Fruit fly (Drosophila melanogaster) whole organism, embryonic: ENCODE measurements around the gene Dmtn.
A peak's percentile ranks its signal among the peaks of the same experiment; 100 is the strongest.

Source experiments
- Asciz ChIP-seq: fragments of 200-800 bp; sonication (Bioruptor generic); optimal IDR thresholded peaks from 2 replicates; lab custom pipeline; 2017; ENCODE audit warnings: missing biosample characterization, mild to moderate bottlenecking, missing genetic modification characterization, missing genetic modification reagents
- CG12155 ChIP-seq: fragments of 200-800 bp; sonication (Bioruptor generic); optimal IDR thresholded peaks from 3 replicates; lab custom pipeline; 2016; ENCODE audit warnings: missing biosample characterization, missing genetic modification characterization
- CG12769 ChIP-seq: fragments of 200-800 bp; sonication (Bioruptor generic); optimal IDR thresholded peaks from 2 replicates; lab custom pipeline; 2019; ENCODE audit warnings: missing biosample characterization, mild to moderate bottlenecking, missing genetic modification characterization, moderate library complexity
- CG13894 ChIP-seq: fragments of 200-800 bp; sonication (Bioruptor generic); optimal IDR thresholded peaks from 3 replicates; lab custom pipeline; 2018; ENCODE audit warnings: missing biosample characterization, mild to moderate bottlenecking, missing genetic modification characterization, moderate library complexity
- CG15479 ChIP-seq: fragments of 200-800 bp; sonication (Bioruptor generic); optimal IDR thresholded peaks from 3 replicates; lab custom pipeline; 2019; ENCODE audit warnings: missing biosample characterization, mild to moderate bottlenecking, missing genetic modification characterization, moderate library complexity
- CG18011 ChIP-seq: fragments of 200-800 bp; sonication (Bioruptor generic); optimal IDR thresholded peaks from 2 replicates; lab custom pipeline; 2017; ENCODE audit warnings: missing biosample characterization, missing genetic modification characterization, mild to moderate bottlenecking, moderate library complexity, missing genotype
- CG2199 ChIP-seq: fragments of 200-800 bp; sonication (Bioruptor generic); IDR thresholded peaks from 3 replicates; pipeline ENCODE4 v1.3.6; 2022; ENCODE audit warnings: missing biosample characterization, missing genetic modification characterization
- CG34376 ChIP-seq: fragments of 200-800 bp; sonication (Bioruptor generic); optimal IDR thresholded peaks from 2 replicates; lab custom pipeline; 2018; ENCODE audit warnings: missing biosample characterization, mild to moderate bottlenecking, missing genetic modification characterization
- CG5245 ChIP-seq: fragments of 200-800 bp; sonication (Bioruptor generic); optimal IDR thresholded peaks from 3 replicates; lab custom pipeline; 2016; ENCODE audit warnings: missing biosample characterization, missing genetic modification characterization
- CG8290 ChIP-seq, 3 experiments: fragments of 200-800 bp; sonication (Bioruptor generic); optimal IDR thresholded peaks; 2 replicates each; lab custom pipeline; 2016 to 2019; ENCODE audit warnings: missing biosample characterization in 3 of 3, missing genetic modification characterization in 3 of 3, mild to moderate bottlenecking in 2 of 3, moderate library complexity in 1 of 3
- CG8765 ChIP-seq: fragments of 200-800 bp; sonication (Bioruptor generic); IDR thresholded peaks from 2 replicates; pipeline ENCODE4 v1.3.6; 2022; ENCODE audit warnings: missing biosample characterization, missing genetic modification characterization
- CG8944 ChIP-seq: fragments of 200-800 bp; sonication (Bioruptor generic); optimal IDR thresholded peaks from 3 replicates; lab custom pipeline; 2016; ENCODE audit warnings: missing biosample characterization, missing genetic modification characterization
- CHES-1-like ChIP-seq: fragments of 200-800 bp; sonication (Bioruptor generic); optimal IDR thresholded peaks from 2 replicates; lab custom pipeline; 2016; ENCODE audit warnings: missing biosample characterization, missing genetic modification characterization
- CTCF ChIP-seq: fragments of 200-800 bp; sonication (Bioruptor generic); optimal IDR thresholded peaks from 2 replicates; lab custom pipeline; 2017; ENCODE audit warnings: missing biosample characterization, mild to moderate bottlenecking, missing genetic modification characterization, moderate library complexity
- D ChIP-seq, 2 experiments: fragments of 200-800 bp in 1 of 2; fragments of >200 bp in 1 of 2; sonication (Bioruptor generic) in 1 of 2; optimal IDR thresholded peaks; 2 replicates in 1 of 2; 3 replicates in 1 of 2; lab custom pipeline; 2017; ENCODE audit warnings: mild to moderate bottlenecking in 1 of 2, missing biosample characterization in 1 of 2, missing genetic modification characterization in 1 of 2, missing genetic modification reagents in 1 of 2
- Deaf1 ChIP-seq: fragments of 200-800 bp; optimal IDR thresholded peaks from 3 replicates; lab custom pipeline; 2019; ENCODE audit warnings: missing biosample characterization, mild to moderate bottlenecking, missing genetic modification characterization, moderate library complexity
- Dfd ChIP-seq, 2 experiments: fragments of >200 bp; optimal IDR thresholded peaks; 2 replicates each; lab custom pipeline; 2017; ENCODE audit warnings: missing biosample characterization in 2 of 2, missing genetic modification characterization in 2 of 2
- ERR ChIP-seq: fragments of 200-800 bp; sonication (Bioruptor generic); optimal IDR thresholded peaks from 2 replicates; lab custom pipeline; 2016; ENCODE audit warnings: missing biosample characterization, missing genetic modification characterization
- Eip74EF ChIP-seq, 2 experiments: fragments of 200-800 bp in 1 of 2; fragments of >200 bp in 1 of 2; sonication (Bioruptor generic) in 1 of 2; optimal IDR thresholded peaks; 2 replicates each; lab custom pipeline; 2017 to 2019; ENCODE audit warnings: missing biosample characterization in 2 of 2, missing genetic modification characterization in 2 of 2, mild to moderate bottlenecking in 1 of 2, moderate library complexity in 1 of 2
- Ets65A ChIP-seq: fragments of 200-800 bp; sonication (Bioruptor generic); peaks from one replicate; lab custom pipeline; 2016; ENCODE audit warnings: missing biosample characterization, missing genetic modification characterization
- GATAe ChIP-seq: fragments of 200-800 bp; sonication (Bioruptor generic); conservative IDR thresholded peaks from 2 replicates; pipeline ENCODE4 v1.3.6; 2022; ENCODE audit warnings: missing biosample characterization, missing genetic modification characterization
- Hr78 ChIP-seq, 2 experiments: fragments of 200-800 bp in 1 of 2; fragments of >200 bp in 1 of 2; sonication (Bioruptor generic) in 1 of 2; optimal IDR thresholded peaks; 2 replicates each; lab custom pipeline; 2017 to 2019; ENCODE audit warnings: missing biosample characterization in 2 of 2, missing genetic modification characterization in 2 of 2, mild to moderate bottlenecking in 1 of 2, moderate library complexity in 1 of 2
- Hsf ChIP-seq: fragments of 200-800 bp; sonication (Bioruptor generic); optimal IDR thresholded peaks from 3 replicates; lab custom pipeline; 2016; ENCODE audit warnings: missing biosample characterization, missing genetic modification characterization
- Lim3 ChIP-seq: fragments of 200-800 bp; sonication (Bioruptor generic); IDR thresholded peaks from 2 replicates; pipeline ENCODE4 v1.3.6; 2022; ENCODE audit warnings: missing biosample characterization, missing genetic modification characterization
- Scr ChIP-seq: fragments of 200-800 bp; sonication (Bioruptor generic); IDR thresholded peaks from 2 replicates; pipeline ENCODE4 v1.3.6; 2022; ENCODE audit warnings: missing biosample characterization, missing genetic modification characterization; ENCODE audit not compliant: partially characterized antibody
- Sry-β ChIP-seq: fragments of 200-800 bp; sonication (Bioruptor generic); optimal IDR thresholded peaks from 2 replicates; lab custom pipeline; 2018; ENCODE audit warnings: missing biosample characterization, mild to moderate bottlenecking, missing genetic modification characterization, moderate library complexity
- Stat92E ChIP-seq, 3 experiments: fragments of >200 bp in 2 of 3; fragments of 200-800 bp in 1 of 3; sonication (Bioruptor generic) in 1 of 3; optimal IDR thresholded peaks; 2 replicates each; lab custom pipeline; 2017 to 2019; ENCODE audit warnings: missing biosample characterization in 3 of 3, missing genetic modification characterization in 3 of 3, mild to moderate bottlenecking in 1 of 3, moderate library complexity in 1 of 3
- Trl ChIP-seq, 3 experiments: fragments of >200 bp in 2 of 3; fragments of 200-800 bp in 1 of 3; sonication (Bioruptor generic) in 1 of 3; optimal IDR thresholded peaks; 2 replicates in 1 of 3; 3 replicates in 2 of 3; lab custom pipeline; 2016 to 2017; ENCODE audit warnings: missing biosample characterization in 1 of 3, missing genetic modification characterization in 1 of 3
- Vsx1 ChIP-seq: fragments of 200-800 bp; sonication (Bioruptor generic); optimal IDR thresholded peaks from 2 replicates; lab custom pipeline; 2017; ENCODE audit warnings: missing biosample characterization, mild to moderate bottlenecking, missing genetic modification characterization, missing genetic modification reagents
- Xrp1 ChIP-seq: fragments of 200-800 bp; sonication (Bioruptor generic); IDR thresholded peaks from 2 replicates; pipeline ENCODE4 v1.3.6; 2022; ENCODE audit warnings: missing biosample characterization, missing genetic modification characterization
- abd-A ChIP-seq: fragments of 200-800 bp; sonication (Bioruptor generic); optimal IDR thresholded peaks from 3 replicates; lab custom pipeline; 2019; ENCODE audit warnings: missing biosample characterization, mild to moderate bottlenecking, missing genetic modification characterization, moderate library complexity
- bbx ChIP-seq: fragments of 200-800 bp; sonication (Bioruptor generic); IDR thresholded peaks from 2 replicates; pipeline ENCODE4 v1.3.6; 2022; ENCODE audit warnings: missing biosample characterization, missing genetic modification characterization; ENCODE audit not compliant: partially characterized antibody
- crol ChIP-seq: fragments of 200-800 bp; sonication (Bioruptor generic); IDR thresholded peaks from 2 replicates; pipeline ENCODE4 v1.3.6; 2022; ENCODE audit warnings: missing biosample characterization, missing genetic modification characterization
- cwo ChIP-seq: fragments of 200-800 bp; sonication (Bioruptor generic); optimal IDR thresholded peaks from 3 replicates; lab custom pipeline; 2017; ENCODE audit warnings: missing biosample characterization, missing genetic modification characterization, mild to moderate bottlenecking, moderate library complexity, missing genetic modification reagents
- exex ChIP-seq: fragments of 200-800 bp; sonication (Bioruptor generic); optimal IDR thresholded peaks from 4 replicates; lab custom pipeline; 2018; ENCODE audit warnings: missing biosample characterization, mild to moderate bottlenecking, missing genetic modification characterization, moderate library complexity
- gcm ChIP-seq: fragments of 200-800 bp; sonication (Bioruptor generic); optimal IDR thresholded peaks from 2 replicates; lab custom pipeline; 2019; ENCODE audit warnings: missing biosample characterization, mild to moderate bottlenecking, missing genetic modification characterization, moderate library complexity
- grn ChIP-seq: fragments of 200-800 bp; sonication (Bioruptor generic); optimal IDR thresholded peaks from 3 replicates; lab custom pipeline; 2017; ENCODE audit warnings: missing biosample characterization, missing genetic modification characterization
- kah ChIP-seq: fragments of 200-800 bp; sonication (Bioruptor generic); optimal IDR thresholded peaks from 2 replicates; lab custom pipeline; 2018; ENCODE audit warnings: missing biosample characterization, mild to moderate bottlenecking, missing genetic modification characterization
- ken ChIP-seq: fragments of 200-800 bp; sonication (Bioruptor generic); IDR thresholded peaks from 3 replicates; pipeline ENCODE4 v1.3.6; 2022; ENCODE audit warnings: missing biosample characterization, missing genetic modification characterization
- mam ChIP-seq: fragments of 200-800 bp; sonication (Bioruptor generic); optimal IDR thresholded peaks from 3 replicates; lab custom pipeline; 2016; ENCODE audit warnings: missing biosample characterization, missing genetic modification characterization
- mirr ChIP-seq: fragments of 200-800 bp; sonication (Bioruptor generic); optimal IDR thresholded peaks from 3 replicates; lab custom pipeline; 2018; ENCODE audit warnings: missing biosample characterization, mild to moderate bottlenecking, missing genetic modification characterization
- nom ChIP-seq: fragments of 200-800 bp; sonication (Bioruptor generic); optimal IDR thresholded peaks from 2 replicates; lab custom pipeline; 2017; ENCODE audit warnings: missing biosample characterization, missing genetic modification characterization, mild to moderate bottlenecking, moderate library complexity, missing genetic modification reagents
- scrt ChIP-seq: fragments of 200-800 bp; sonication (Bioruptor generic); optimal IDR thresholded peaks from 2 replicates; lab custom pipeline; 2018; ENCODE audit warnings: missing biosample characterization, mild to moderate bottlenecking, missing genetic modification characterization, moderate library complexity
- sd ChIP-seq: fragments of 200-800 bp; sonication (Bioruptor generic); optimal IDR thresholded peaks from 3 replicates; lab custom pipeline; 2018; ENCODE audit warnings: missing biosample characterization, mild to moderate bottlenecking, missing genetic modification characterization, moderate library complexity
- sens ChIP-seq: fragments of 200-800 bp; sonication (Bioruptor generic); peaks from one replicate; lab custom pipeline; 2016; ENCODE audit warnings: missing biosample characterization, missing genetic modification characterization

Gene Dmtn

dm6 chr3R:6403674-6404073 is 2.0 kb downstream of the Dmtn start:
- no peak for TF ChIP-seq CG18011 (GFP tag; lab: Kevin White, UChicago)
- TF ChIP-seq crol (GFP tag; lab: Robert Waterston, UW) = no peak
- TF ChIP-seq CG12769 (tag; lab: Kevin White, UChicago) = peak; percentile 83
- TF ChIP-seq Deaf1 (tag; lab: Kevin White, UChicago) = peak; percentile 24
- TF ChIP-seq CTCF = no peak
- TF ChIP-seq sd (tag; lab: Kevin White, UChicago) = peak; percentile 57
- TF ChIP-seq CG13894 (tag; lab: Kevin White, UChicago) = peak; percentile 2
- no peak for TF ChIP-seq CG5245 (GFP tag; lab: Kevin White, UChicago)
- peak; percentile 30 for TF ChIP-seq mirr (GFP tag; lab: Kevin White, UChicago)
- peak; percentile 74 for TF ChIP-seq exex (tag; lab: Kevin White, UChicago)
- TF ChIP-seq Lim3 (GFP tag; lab: Robert Waterston, UW) = no peak
- no peak for TF ChIP-seq CG8290 (GFP tag; optimal IDR thresholded peaks at IDR 0.05; lab: Kevin White, UChicago)
- TF ChIP-seq CG8290 (tag; optimal IDR thresholded peaks at IDR 0.05; lab: Kevin White, UChicago) = peak in 1 of 2 experiments; percentile 8
- TF ChIP-seq, all 482 proteins: peak for 7

DNA sequence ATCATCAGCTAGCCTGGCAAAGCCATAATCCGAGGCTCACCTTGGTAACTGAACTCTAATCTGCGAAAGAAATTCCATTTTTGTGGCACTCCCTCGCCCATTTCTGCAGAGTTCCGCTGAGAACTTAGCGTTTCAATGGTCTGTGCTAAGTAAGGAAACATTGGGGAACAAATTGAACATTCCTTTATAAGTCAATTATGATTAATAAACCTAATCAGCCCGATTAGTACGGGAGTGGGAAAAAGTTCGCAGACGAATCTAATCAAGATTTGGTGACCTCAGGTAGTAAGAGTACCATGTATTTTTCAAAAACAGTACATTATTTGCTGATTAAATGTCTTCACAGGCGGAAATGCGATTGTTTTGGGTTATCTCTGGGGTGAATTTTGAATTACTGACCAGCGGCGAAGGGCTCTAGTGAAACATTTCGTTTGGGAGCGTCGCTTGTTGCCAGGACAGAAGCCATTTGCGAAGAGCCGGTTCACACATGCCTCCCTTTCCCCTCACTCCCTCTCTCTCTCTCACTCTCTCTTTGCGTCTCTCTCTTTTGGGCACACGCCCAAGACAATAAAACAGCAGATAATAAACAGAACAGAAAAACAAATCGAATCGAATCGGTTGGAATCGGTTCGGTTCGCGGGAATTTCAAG is 3.0 kb downstream of the Dmtn start:
- TF ChIP-seq sens (GFP tag; lab: Kevin White, UChicago) (peak; percentile 58), Trl (optimal IDR thresholded peaks at IDR 0.05; lab: Kevin White, UChicago) (peak; percentile 43 to 63), Trl (GFP tag; optimal IDR thresholded peaks at IDR 0.05; lab: Kevin White, UChicago) (no peak), Hsf (GFP tag; lab: Kevin White, UChicago) (no peak), GATAe (GFP tag; lab: Robert Waterston, UW) (0 out of 2 replicates have a peak, but pooled peaks have one; percentile 37), ken (GFP tag; lab: Robert Waterston, UW) (no peak), CG12769 (tag; lab: Kevin White, UChicago) (peak; percentile 22), CG8944 (no peak), scrt (GFP tag; lab: Kevin White, UChicago) (peak; percentile 70), CG12155 (GFP tag; lab: Kevin White, UChicago) (no peak), Sry-β (GFP tag; lab: Kevin White, UChicago) (no peak), ERR (no peak), Ets65A (GFP tag; lab: Kevin White, UChicago) (peak; percentile 68), Eip74EF (GFP tag; optimal IDR thresholded peaks at IDR 0.05; lab: Kevin White, UChicago) (peak in 1 of 2 experiments; percentile 11), Xrp1 (GFP tag; lab: Robert Waterston, UW) (0 out of 2 replicates have a peak, but pooled peaks have one; percentile 18), gcm (GFP tag; lab: Kevin White, UChicago) (no peak), grn (GFP tag; lab: Kevin White, UChicago) (peak; percentile 25), Stat92E (GFP tag; optimal IDR thresholded peaks at IDR 0.05; lab: Kevin White, UChicago) (no peak), cwo (GFP tag; lab: Kevin White, UChicago) (peak; percentile 5), nom (GFP tag; lab: Kevin White, UChicago) (peak; percentile 55), D (optimal IDR thresholded peaks at IDR 0.05; lab: Kevin White, UChicago) (no peak), D (GFP tag; optimal IDR thresholded peaks at IDR 0.05; lab: Kevin White, UChicago) (no peak), kah (GFP tag; lab: Kevin White, UChicago) (peak; percentile 69), bbx (GFP tag; lab: Robert Waterston, UW) (0 out of 2 replicates have a peak, but pooled peaks have one; percentile 13), Scr (GFP tag; lab: Robert Waterston, UW) (peak; percentile 27; the same call in 1 of the 2 replicates), CG8765 (GFP tag; lab: Robert Waterston, UW) (no peak), mam (GFP tag; lab: Kevin White, UChicago) (no peak), CHES-1-like (GFP tag; lab: Kevin White, UChicago) (no peak), CG34376 (GFP tag; lab: Kevin White, UChicago) (peak; percentile 92), Asciz (GFP tag; lab: Kevin White, UChicago) (no peak), abd-A (tag; lab: Kevin White, UChicago) (peak; percentile 27), CG15479 (GFP tag; lab: Kevin White, UChicago) (peak; percentile 10), CG2199 (GFP tag; lab: Robert Waterston, UW) (peak; percentile 51; the same call in 1 of the 3 replicates), Vsx1 (peak; percentile 37), Dfd (GFP tag; optimal IDR thresholded peaks at IDR 0.05; lab: Kevin White, UChicago) (no peak), Hr78 (GFP tag; optimal IDR thresholded peaks at IDR 0.05; lab: Kevin White, UChicago) (peak in 1 of 2 experiments; percentile 33), CTCF (no peak), mirr (GFP tag; lab: Kevin White, UChicago) (peak; percentile 76)
